Worm (Caenorhabditis elegans) whole organism, L3 larva: ENCODE results near the gene R05G6.10.
A peak's percentile ranks its signal among the peaks of the same experiment; 100 is the strongest.

Source experiments
- R02D3.7 ChIP-seq: fragments of 150-350 bp; optimal IDR thresholded peaks from 2 replicates; lab custom pipeline; 2014; ENCODE audit warnings: missing biosample characterization, missing genetic modification characterization
- aly-2 ChIP-seq: fragments of 150-350 bp; optimal IDR thresholded peaks from 2 replicates; lab custom pipeline; 2014; ENCODE audit warnings: missing biosample characterization, missing genetic modification characterization
- ama-1 ChIP-seq: fragments of 150-350 bp; optimal IDR thresholded peaks from 2 replicates; lab custom pipeline; 2018
- ceh-16 ChIP-seq: sonication (generic microtip); optimal IDR thresholded peaks from 2 replicates; lab custom pipeline; 2017; ENCODE audit warnings: missing biosample characterization, missing genetic modification characterization
- ceh-28 ChIP-seq: fragments of 150-350 bp; optimal IDR thresholded peaks from 2 replicates; lab custom pipeline; 2014; ENCODE audit warnings: missing biosample characterization, missing genetic modification reagents, missing genetic modification characterization
- ceh-82 ChIP-seq: fragments of 150-350 bp; optimal IDR thresholded peaks from 2 replicates; lab custom pipeline; 2014; ENCODE audit warnings: missing biosample characterization, missing genetic modification characterization
- ceh-9 ChIP-seq: sonication (generic microtip); optimal IDR thresholded peaks from 2 replicates; lab custom pipeline; 2018; ENCODE audit warnings: missing biosample characterization, missing genetic modification characterization
- egl-27 ChIP-seq: sonication (generic microtip); optimal IDR thresholded peaks from 4 replicates; lab custom pipeline; 2017; ENCODE audit warnings: missing biosample characterization, missing genetic modification reagents, missing genetic modification characterization
- egl-5 ChIP-seq: fragments of 150-350 bp; optimal IDR thresholded peaks from 2 replicates; lab custom pipeline; 2017; ENCODE audit warnings: missing biosample characterization, missing genetic modification reagents, missing genetic modification characterization, inconsistent platforms
- elt-1 ChIP-seq: fragments of 150-350 bp; optimal IDR thresholded peaks from 2 replicates; lab custom pipeline; 2014; ENCODE audit warnings: missing biosample characterization, missing genetic modification characterization
- elt-2 ChIP-seq: sonication (generic microtip); optimal IDR thresholded peaks from 2 replicates; lab custom pipeline; 2016; ENCODE audit warnings: missing genetic modification reagents, mild to moderate bottlenecking, missing genetic modification characterization, missing compliant biosample characterization
- elt-3 ChIP-seq, 3 experiments: fragments of 150-350 bp in 1 of 3; sonication (generic microtip) in 2 of 3; optimal IDR thresholded peaks; 2 replicates in 2 of 3; 4 replicates in 1 of 3; lab custom pipeline; 2014 to 2017; ENCODE audit warnings: missing biosample characterization in 3 of 3, missing genetic modification characterization in 3 of 3
- fkh-10 ChIP-seq: sonication (generic microtip); optimal IDR thresholded peaks from 2 replicates; lab custom pipeline; 2017; ENCODE audit warnings: missing biosample characterization, missing genetic modification reagents, missing genetic modification characterization
- fkh-2 ChIP-seq: fragments of 150-350 bp; optimal IDR thresholded peaks from 2 replicates; lab custom pipeline; 2014; ENCODE audit warnings: missing biosample characterization, missing genetic modification reagents, missing genetic modification characterization
- fos-1 ChIP-seq: fragments of 150-350 bp; optimal IDR thresholded peaks from 2 replicates; lab custom pipeline; 2014; ENCODE audit warnings: missing biosample characterization, missing genetic modification characterization
- hmg-11 ChIP-seq: sonication (generic microtip); optimal IDR thresholded peaks from 2 replicates; lab custom pipeline; 2016; ENCODE audit warnings: missing genetic modification characterization, missing compliant biosample characterization
- jun-1 ChIP-seq: fragments of 150-350 bp; optimal IDR thresholded peaks from 2 replicates; lab custom pipeline; 2014; ENCODE audit warnings: missing biosample characterization, missing genetic modification reagents, missing genetic modification characterization
- lin-15B ChIP-seq: fragments of 150-350 bp; optimal IDR thresholded peaks from 2 replicates; lab custom pipeline; 2014; ENCODE audit warnings: missing biosample characterization, missing genetic modification characterization
- lin-39 ChIP-seq: fragments of 150-350 bp; optimal IDR thresholded peaks from 2 replicates; lab custom pipeline; 2018; ENCODE audit warnings: missing biosample characterization, missing genetic modification reagents, missing genetic modification characterization
- lsy-12 ChIP-seq: sonication (generic microtip); optimal IDR thresholded peaks from 2 replicates; lab custom pipeline; 2016; ENCODE audit warnings: mild to moderate bottlenecking, missing genetic modification characterization, missing compliant biosample characterization
- mdl-1 ChIP-seq: fragments of 150-350 bp; optimal IDR thresholded peaks from 2 replicates; lab custom pipeline; 2014; ENCODE audit warnings: missing biosample characterization, missing genetic modification characterization
- mml-1 ChIP-seq: fragments of 150-350 bp; sonication (generic microtip); optimal IDR thresholded peaks from 3 replicates; lab custom pipeline; 2014; ENCODE audit warnings: missing biosample characterization, missing genetic modification characterization
- nfya-1 ChIP-seq: sonication (generic microtip); optimal IDR thresholded peaks from 2 replicates; lab custom pipeline; 2017; ENCODE audit warnings: missing genetic modification characterization, mild to moderate bottlenecking, missing compliant biosample characterization, antibody characterized with exemption, moderate library complexity; ENCODE audit not compliant: insufficient read depth
- nhr-23 ChIP-seq: fragments of 150-350 bp; optimal IDR thresholded peaks from 2 replicates; lab custom pipeline; 2014; ENCODE audit warnings: missing biosample characterization, missing genetic modification reagents, missing genetic modification characterization
- nhr-237 ChIP-seq: fragments of 150-350 bp; optimal IDR thresholded peaks from 2 replicates; lab custom pipeline; 2014; ENCODE audit warnings: missing biosample characterization, missing genetic modification characterization
- nhr-25 ChIP-seq: sonication (generic microtip); optimal IDR thresholded peaks from 2 replicates; lab custom pipeline; 2017; ENCODE audit warnings: missing biosample characterization, missing genetic modification characterization
- nhr-28 ChIP-seq: fragments of 150-350 bp; optimal IDR thresholded peaks from 2 replicates; lab custom pipeline; 2014; ENCODE audit warnings: missing biosample characterization, missing genetic modification characterization
- nhr-43 ChIP-seq: sonication (generic microtip); optimal IDR thresholded peaks from 2 replicates; lab custom pipeline; 2016; ENCODE audit warnings: mild to moderate bottlenecking, missing genetic modification characterization, missing compliant biosample characterization; ENCODE audit not compliant: poor library complexity, severe bottlenecking
- nhr-67 ChIP-seq: fragments of 150-350 bp; optimal IDR thresholded peaks from 2 replicates; lab custom pipeline; 2014; ENCODE audit warnings: missing biosample characterization, missing genetic modification characterization
- nhr-76 ChIP-seq: fragments of 150-350 bp; sonication (generic microtip); optimal IDR thresholded peaks from 5 replicates; lab custom pipeline; 2014; ENCODE audit warnings: missing biosample characterization, missing genetic modification characterization
- pha-4 ChIP-seq: fragments of 150-350 bp; optimal IDR thresholded peaks from 2 replicates; lab custom pipeline; 2014; ENCODE audit warnings: missing biosample characterization, missing genetic modification reagents, missing genetic modification characterization
- pqm-1 ChIP-seq: fragments of 150-350 bp; optimal IDR thresholded peaks from 2 replicates; lab custom pipeline; 2017; ENCODE audit warnings: missing biosample characterization, missing genetic modification characterization, inconsistent platforms
- skn-1 ChIP-seq: fragments of 150-350 bp; optimal IDR thresholded peaks from 2 replicates; lab custom pipeline; 2014; ENCODE audit warnings: missing biosample characterization, missing genetic modification characterization
- snpc-4 ChIP-seq: fragments of 150-350 bp; optimal IDR thresholded peaks from 2 replicates; lab custom pipeline; 2014; ENCODE audit warnings: missing biosample characterization, missing genetic modification characterization
- unc-39 ChIP-seq: sonication (generic microtip); optimal IDR thresholded peaks from 4 replicates; lab custom pipeline; 2017; ENCODE audit warnings: missing biosample characterization, missing genetic modification characterization
- unc-62 ChIP-seq: fragments of 150-350 bp; sonication (generic microtip); optimal IDR thresholded peaks from 4 replicates; lab custom pipeline; 2014; ENCODE audit warnings: missing biosample characterization, missing genetic modification reagents, missing genetic modification characterization
- zag-1 ChIP-seq: fragments of 150-350 bp; optimal IDR thresholded peaks from 2 replicates; lab custom pipeline; 2014; ENCODE audit warnings: missing biosample characterization, missing genetic modification characterization
- ztf-11 ChIP-seq: fragments of 150-350 bp; optimal IDR thresholded peaks from 2 replicates; lab custom pipeline; 2014; ENCODE audit warnings: missing biosample characterization, missing genetic modification characterization

R05G6.10 gene

ce11 chrIV:7516167-7516566, 26.2 kb downstream of the R05G6.10 start, which contains the start of the genes R05G6.9 and R05G6.3:
TSS of gene R05G6.9 (minus strand) at chrIV:7516267.
TSS of gene R05G6.3 (plus strand) at chrIV:7516552.
- no peak for TF ChIP-seq nhr-67 (tag; lab: Kevin White, UChicago)
- TF ChIP-seq ceh-82 = no peak
- TF ChIP-seq elt-3 (tag; optimal IDR thresholded peaks at IDR 0.05; lab: Kevin White, UChicago) = no peak
- TF ChIP-seq lsy-12 (tag; lab: Kevin White, UChicago) = no peak
- no peak for TF ChIP-seq egl-5 (tag; lab: Kevin White, UChicago)

ce11 chrIV:7512617-7513233, 29.6 kb downstream of the R05G6.10 start, which contains the start of the genes plc-4 and R05G6.4:
TSS of gene plc-4 (minus strand) at chrIV:7512667.
TSS of gene R05G6.4 (plus strand) at chrIV:7513233.
- TF ChIP-seq snpc-4 (tag; lab: Kevin White, UChicago) (peak; percentile 26), mml-1 (tag; lab: Kevin White, UChicago) (no peak), ama-1 (lab: Kevin White, UChicago) (no peak), nfya-1 (tag; lab: Kevin White, UChicago) (peak; percentile 71), fos-1 (tag; lab: Kevin White, UChicago) (no peak), nhr-43 (tag; lab: Kevin White, UChicago) (no peak), nhr-23 (tag; lab: Kevin White, UChicago) (peak; percentile 44), fkh-10 (no peak), hmg-11 (peak; percentile 10), pha-4 (tag; lab: Kevin White, UChicago) (peak; percentile 79), lin-15B (tag; lab: Kevin White, UChicago) (peak; percentile 54), R02D3.7 (tag; lab: Kevin White, UChicago) (peak; percentile 88), ceh-28 (peak; percentile 41), lin-39 (peak; percentile 6)
- TF ChIP-seq, all 47 proteins: peak for 9

- TF ChIP-seq skn-1 (tag; lab: Kevin White, UChicago) (no peak), lin-15B (tag; lab: Kevin White, UChicago) (peak; percentile 18), nfya-1 (tag; lab: Kevin White, UChicago) (peak; percentile 96)
Observed at ce11 chrIV:7510829-7511228, 31.5 kb downstream of the R05G6.10 start.

- TF ChIP-seq egl-5 (tag; lab: Kevin White, UChicago) = no peak
- peak; percentile 61 for TF ChIP-seq pha-4 (tag; lab: Kevin White, UChicago)
- TF ChIP-seq, all 47 proteins: peak for 1
Observed at ce11 chrIV:7508850-7509249, 33.5 kb downstream of the R05G6.10 start.

- no peak for TF ChIP-seq mdl-1 (tag; lab: Kevin White, UChicago)
- TF ChIP-seq hmg-11 = peak; percentile 39
- peak; percentile 77 for TF ChIP-seq nhr-43 (tag; lab: Kevin White, UChicago)
- TF ChIP-seq ceh-28 = peak; percentile 42
- TF ChIP-seq lin-15B (tag; lab: Kevin White, UChicago) = peak; percentile 90
- TF ChIP-seq ceh-9 = no peak
- no peak for TF ChIP-seq unc-39 (tag; lab: Kevin White, UChicago)
- no peak for TF ChIP-seq fkh-10
- TF ChIP-seq ceh-16 (tag; lab: Kevin White, UChicago) = no peak
- TF ChIP-seq egl-5 (tag; lab: Kevin White, UChicago) = peak; percentile 71
- peak; percentile 18 for TF ChIP-seq unc-62 (GFP tag; lab: Kevin White, UChicago)
- peak; percentile 75 for TF ChIP-seq R02D3.7 (tag; lab: Kevin White, UChicago)
- TF ChIP-seq fos-1 (tag; lab: Kevin White, UChicago) = no peak
- TF ChIP-seq pha-4 (tag; lab: Kevin White, UChicago) = peak; percentile 86
- peak; percentile 84 for TF ChIP-seq nhr-25 (tag; lab: Kevin White, UChicago)
- peak; percentile 9 for TF ChIP-seq elt-1 (tag; lab: Kevin White, UChicago)
- TF ChIP-seq elt-2 (tag; lab: Kevin White, UChicago) = peak; percentile 87
- no peak for TF ChIP-seq aly-2 (tag; lab: Kevin White, UChicago)
- TF ChIP-seq mml-1 (tag; lab: Kevin White, UChicago) = no peak
- no peak for TF ChIP-seq egl-27 (tag; lab: Kevin White, UChicago)
- TF ChIP-seq elt-3 (tag; optimal IDR thresholded peaks at IDR 0.05; lab: Kevin White, UChicago) = peak in 1 of 3 experiments; percentile 9
- no peak for TF ChIP-seq nhr-237 (tag; lab: Kevin White, UChicago)
- peak; percentile 76 for TF ChIP-seq lin-39
- TF ChIP-seq pqm-1 (tag; lab: Kevin White, UChicago) = peak; percentile 41
- TF ChIP-seq nhr-76 (tag; lab: Kevin White, UChicago) = peak; percentile 56
- TF ChIP-seq nhr-28 = no peak
- TF ChIP-seq nhr-67 (tag; lab: Kevin White, UChicago) = no peak
- peak; percentile 92 for TF ChIP-seq nfya-1 (tag; lab: Kevin White, UChicago)
- TF ChIP-seq jun-1 = peak; percentile 81
- no peak for TF ChIP-seq ceh-82
- TF ChIP-seq nhr-23 (tag; lab: Kevin White, UChicago) = peak; percentile 83
- no peak for TF ChIP-seq fkh-2 (tag; lab: Kevin White, UChicago)
- TF ChIP-seq ztf-11 = no peak
- TF ChIP-seq lsy-12 (tag; lab: Kevin White, UChicago) = peak; percentile 66
- TF ChIP-seq zag-1 (tag; lab: Kevin White, UChicago) = no peak
- TF ChIP-seq snpc-4 (tag; lab: Kevin White, UChicago) = peak; percentile 73
- TF ChIP-seq ama-1 (lab: Kevin White, UChicago) = no peak
Observed at ce11 chrIV:7507841-7508509, 34.4 kb downstream of the R05G6.10 start, which contains the start of the genes vdac-1 and R05G6.5. TSS of gene vdac-1 (minus strand) at chrIV:7507891. TSS of gene R05G6.5 (plus strand) at chrIV:7508367.
